Fruit fly (Drosophila melanogaster) whole organism, embryonic: ENCODE measurements around the gene Osi20.

ENCODE experiments used
- CG2116 ChIP-seq: fragments of 200-800 bp; sonication (Bioruptor generic); optimal IDR thresholded peaks from 3 replicates; lab custom pipeline; 2018; ENCODE audit warnings: missing biosample characterization, mild to moderate bottlenecking, missing genetic modification characterization
- CG2202 ChIP-seq: fragments of 200-800 bp; sonication (Bioruptor generic); optimal IDR thresholded peaks from 2 replicates; lab custom pipeline; 2018; ENCODE audit warnings: missing biosample characterization, mild to moderate bottlenecking, missing genetic modification characterization
- CG3838 ChIP-seq: fragments of 200-800 bp; sonication (Bioruptor generic); optimal IDR thresholded peaks from 3 replicates; lab custom pipeline; 2016; ENCODE audit warnings: missing biosample characterization, missing genetic modification characterization
- D19A ChIP-seq: fragments of 200-800 bp; optimal IDR thresholded peaks from 3 replicates; lab custom pipeline; 2019; ENCODE audit warnings: missing biosample characterization, mild to moderate bottlenecking, missing genetic modification characterization, moderate library complexity
- Elba2 ChIP-seq: fragments of 200-800 bp; sonication (Bioruptor generic); optimal IDR thresholded peaks from 3 replicates; lab custom pipeline; 2016; ENCODE audit warnings: missing biosample characterization, missing genetic modification characterization
- Gug ChIP-seq: fragments of 200-800 bp; sonication (Bioruptor generic); IDR thresholded peaks from 4 replicates; pipeline ENCODE4 v1.3.6; 2022; ENCODE audit warnings: missing biosample characterization, missing genetic modification characterization
- HLH54F ChIP-seq: fragments of 200-800 bp; sonication (Bioruptor generic); optimal IDR thresholded peaks from 3 replicates; lab custom pipeline; 2016; ENCODE audit warnings: missing biosample characterization, missing genetic modification characterization
- aop ChIP-seq: fragments of 200-800 bp; sonication (Bioruptor generic); IDR thresholded peaks from 2 replicates; pipeline ENCODE4 v1.3.6; 2022; ENCODE audit warnings: missing biosample characterization, missing genetic modification characterization
- ewg ChIP-seq: fragments of 200-800 bp; sonication (Bioruptor generic); optimal IDR thresholded peaks from 3 replicates; lab custom pipeline; 2017; ENCODE audit warnings: mild to moderate bottlenecking, missing biosample characterization, missing genetic modification reagents, missing genetic modification characterization
- lola ChIP-seq, 3 experiments: fragments of >200 bp in 2 of 3; fragments of 200-800 bp in 1 of 3; sonication (Bioruptor generic) in 1 of 3; optimal IDR thresholded peaks; 2 replicates each; lab custom pipeline; 2017 to 2019; ENCODE audit warnings: missing biosample characterization in 3 of 3, missing genetic modification characterization in 3 of 3, mild to moderate bottlenecking in 1 of 3, moderate library complexity in 1 of 3
- odd ChIP-seq: fragments of 200-800 bp; sonication (Bioruptor generic); optimal IDR thresholded peaks from 2 replicates; lab custom pipeline; 2017; ENCODE audit warnings: missing biosample characterization, mild to moderate bottlenecking, missing genetic modification characterization

DNA sequence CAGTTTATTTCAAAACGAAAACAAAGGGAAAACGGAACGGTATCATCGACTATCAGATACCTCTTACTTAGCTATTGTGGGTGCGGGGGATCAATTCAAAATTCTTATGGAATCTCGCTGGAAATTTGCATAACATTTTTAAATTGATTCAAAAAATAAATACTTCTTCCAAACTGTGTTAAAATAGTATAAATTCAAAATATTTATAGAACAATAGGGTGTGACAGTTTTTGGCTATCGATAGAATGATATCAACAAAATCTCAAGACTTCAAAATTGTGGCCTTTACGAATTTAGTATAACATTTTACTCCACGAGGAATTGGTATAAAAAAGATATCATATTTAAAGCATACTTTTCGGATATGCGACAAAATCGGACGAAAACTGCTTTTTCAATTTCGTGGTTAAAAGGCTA, 48.5 kb downstream of the Osi20 start:
- no peak for TF ChIP-seq Elba2 (GFP tag; lab: Kevin White, UChicago)
- no peak for TF ChIP-seq CG2116 (GFP tag; lab: Kevin White, UChicago)
- TF ChIP-seq D19A (tag; lab: Kevin White, UChicago) = no peak
- TF ChIP-seq aop (GFP tag; lab: Robert Waterston, UW) = no peak
- no peak for TF ChIP-seq ewg
- no peak for TF ChIP-seq CG3838 (GFP tag; lab: Kevin White, UChicago)
- no peak for TF ChIP-seq Gug (GFP tag; lab: Robert Waterston, UW)
- no peak for TF ChIP-seq HLH54F (GFP tag; lab: Kevin White, UChicago)
- TF ChIP-seq odd (GFP tag; lab: Kevin White, UChicago) = no peak
- no peak for TF ChIP-seq CG2202 (tag; lab: Kevin White, UChicago)
- no peak for TF ChIP-seq lola (GFP tag; optimal IDR thresholded peaks at IDR 0.05; lab: Kevin White, UChicago)
